Fruit fly (Drosophila melanogaster): Measurements from ENCODE around the gene sofe.

Gene sofe

dm6 chrX:10815511-10816080 is 41.6 kb downstream of the sofe start (continued):
- peak; percentile 45 to 73 for TF ChIP-seq Trl (optimal IDR thresholded peaks at IDR 0.05)
- TF ChIP-seq Trl (GFP tag; optimal IDR thresholded peaks at IDR 0.05), result peak; percentile 24
- no peak for TF ChIP-seq CG16863 (GFP tag; optimal IDR thresholded peaks at IDR 0.05)
- peak; percentile 35 for TF ChIP-seq grn (GFP tag; optimal IDR thresholded peaks at IDR 0.05)
- TF ChIP-seq unpg (GFP tag; optimal IDR thresholded peaks at IDR 0.05), result no peak
- TF ChIP-seq pros (GFP tag; optimal IDR thresholded peaks at IDR 0.05), result peak; percentile 92
- TF ChIP-seq CG6175 (GFP tag; IDR thresholded peaks at IDR 0.05), result 0 out of 3 replicates have a peak, but pooled peaks have one; percentile 46
- no peak for TF ChIP-seq Spps (tag; optimal IDR thresholded peaks at IDR 0.05)
- TF ChIP-seq ci (GFP tag; IDR thresholded peaks at IDR 0.05), result 0 out of 3 replicates have a peak, but pooled peaks have one; percentile 36
- TF ChIP-seq cg (GFP tag; optimal IDR thresholded peaks at IDR 0.05), result peak; percentile 99
- no peak for TF ChIP-seq CG4730 (GFP tag; IDR thresholded peaks at IDR 0.05)
- TF ChIP-seq Scr (GFP tag; IDR thresholded peaks at IDR 0.05; ENCODE audit: partially characterized antibody), result peak; percentile 28; the same call in 1 of the 2 replicates
- TF ChIP-seq Aef1 (GFP tag; IDR thresholded peaks at IDR 0.05), result no peak
- TF ChIP-seq sim (GFP tag; IDR thresholded peaks at IDR 0.05), result no peak
- no peak for TF ChIP-seq pum (GFP tag; optimal IDR thresholded peaks at IDR 0.05)
- TF ChIP-seq Stat92E (GFP tag; optimal IDR thresholded peaks at IDR 0.05), result peak in 1 of 3 experiments; percentile 49
- no peak for TF ChIP-seq CG4707 (GFP tag; optimal IDR thresholded peaks at IDR 0.05)
- no peak for TF ChIP-seq Sry-β (GFP tag; optimal IDR thresholded peaks at IDR 0.05)
- no peak for TF ChIP-seq dati (GFP tag; IDR thresholded peaks at IDR 0.05)
- peak in 1 of 2 experiments; percentile 49 for TF ChIP-seq Hr51 (GFP tag; optimal IDR thresholded peaks at IDR 0.05)
- TF ChIP-seq CG17328 (GFP tag; IDR thresholded peaks at IDR 0.05), result 0 out of 2 replicates have a peak, but pooled peaks have one; percentile 16
- no peak for TF ChIP-seq CG15696 (tag; optimal IDR thresholded peaks at IDR 0.05)
- TF ChIP-seq CG11398 (GFP tag; optimal IDR thresholded peaks at IDR 0.05), result no peak
- peak; percentile 75; the same call in 1 of the 2 replicates for TF ChIP-seq Bgb (GFP tag; IDR thresholded peaks at IDR 0.05; ENCODE audit: partially characterized antibody)
- peak; percentile 6 for TF ChIP-seq zen (tag; optimal IDR thresholded peaks at IDR 0.05)
- TF ChIP-seq HLH4C (GFP tag; IDR thresholded peaks at IDR 0.05; ENCODE audit: partially characterized antibody), result peak; percentile 41; the same call in 1 of the 3 replicates
- TF ChIP-seq CG9437 (GFP tag; optimal IDR thresholded peaks at IDR 0.05), result peak; percentile 1
- TF ChIP-seq Med (GFP tag), result peak; percentile 79
- TF ChIP-seq dpn (GFP tag; optimal IDR thresholded peaks at IDR 0.05), result no peak
- TF ChIP-seq crol (GFP tag; IDR thresholded peaks at IDR 0.05), result peak; percentile 70
- TF ChIP-seq hkb (optimal IDR thresholded peaks at IDR 0.05), result no peak
- TF ChIP-seq hkb (GFP tag; IDR thresholded peaks at IDR 0.05), result 0 out of 2 replicates have a peak, but pooled peaks have one; percentile 22
- peak; percentile 92 for TF ChIP-seq ftz-f1 (GFP tag; optimal IDR thresholded peaks at IDR 0.05)
- peak; percentile 63 for TF ChIP-seq HmgZ (tag; optimal IDR thresholded peaks at IDR 0.05)
- TF ChIP-seq otp (GFP tag; IDR thresholded peaks at IDR 0.05), result 0 out of 3 replicates have a peak, but pooled peaks have one; percentile 31
- no peak for TF ChIP-seq D19A (tag; optimal IDR thresholded peaks at IDR 0.05)
- TF ChIP-seq bbx (GFP tag; IDR thresholded peaks at IDR 0.05; ENCODE audit: partially characterized antibody), result peak; percentile 62
- 0 out of 2 replicates have a peak, but pooled peaks have one; percentile 15 for TF ChIP-seq inv (GFP tag; IDR thresholded peaks at IDR 0.05; ENCODE audit: partially characterized antibody)
- peak; percentile 69; the same call in 1 of the 2 replicates for TF ChIP-seq rib (GFP tag; IDR thresholded peaks at IDR 0.05)
- TF ChIP-seq gro (GFP tag; optimal IDR thresholded peaks at IDR 0.05), result peak; percentile 46
- peak; percentile 7 for TF ChIP-seq CG12155 (GFP tag; optimal IDR thresholded peaks at IDR 0.05)
- TF ChIP-seq CG13775 (GFP tag; optimal IDR thresholded peaks at IDR 0.05), result no peak
- TF ChIP-seq CG4360 (GFP tag; IDR thresholded peaks at IDR 0.05), result peak; percentile 8; the same call in 1 of the 2 replicates
- TF ChIP-seq Nf-YC (tag; optimal IDR thresholded peaks at IDR 0.05), result peak; percentile 34
- TF ChIP-seq z (GFP tag; IDR thresholded peaks at IDR 0.05), result peak; percentile 100
- peak; percentile 19 for TF ChIP-seq psq (GFP tag; optimal IDR thresholded peaks at IDR 0.05)
- 0 out of 2 replicates have a peak, but pooled peaks have one; percentile 13 for TF ChIP-seq CG8765 (GFP tag; IDR thresholded peaks at IDR 0.05)
- peak in 1 of 2 experiments; percentile 65 for TF ChIP-seq Pdp1 (GFP tag; optimal IDR thresholded peaks at IDR 0.05)
- no peak for TF ChIP-seq Rx (GFP tag; IDR thresholded peaks at IDR 0.05)
